Worm (Caenorhabditis elegans): ENCODE data around the gene col-12.

col-12 gene

ce11 chrV:10449947-10450346, 24.9 kb upstream of the col-12 start:
- TF ChIP-seq egrh-3 (GFP tag; IDR thresholded peaks at IDR 0.05) (peak; percentile 84; the same call in 1 of the 2 replicates), madf-3 (GFP tag; IDR thresholded peaks at IDR 0.05) (0 out of 2 replicates have a peak, but pooled peaks have one; percentile 54), Y53F4B.3 (GFP tag; IDR thresholded peaks at IDR 0.05) (peak; percentile 60; the same call in 1 of the 2 replicates)

- TF ChIP-seq madf-3 (GFP tag; IDR thresholded peaks at IDR 0.05) (peak; percentile 46; the same call in 1 of the 2 replicates), egrh-3 (GFP tag; IDR thresholded peaks at IDR 0.05) (peak; percentile 89), Y53G8AR.9 (GFP tag; conservative IDR thresholded peaks at IDR 0.05) (0 out of 2 replicates have a peak, but pooled peaks have one; percentile 16), ceh-58 (GFP tag; IDR thresholded peaks at IDR 0.05) (peak; percentile 90; the same call in 1 of the 2 replicates), Y53F4B.3 (GFP tag; IDR thresholded peaks at IDR 0.05) (peak; percentile 95; the same call in 1 of the 2 replicates), ztf-6 (GFP tag; IDR thresholded peaks at IDR 0.05) (peak; percentile 71; the same call in 1 of the 2 replicates)
Observed at ce11 chrV:10449302-10449701, 24.3 kb upstream of the col-12 start.

DNA sequence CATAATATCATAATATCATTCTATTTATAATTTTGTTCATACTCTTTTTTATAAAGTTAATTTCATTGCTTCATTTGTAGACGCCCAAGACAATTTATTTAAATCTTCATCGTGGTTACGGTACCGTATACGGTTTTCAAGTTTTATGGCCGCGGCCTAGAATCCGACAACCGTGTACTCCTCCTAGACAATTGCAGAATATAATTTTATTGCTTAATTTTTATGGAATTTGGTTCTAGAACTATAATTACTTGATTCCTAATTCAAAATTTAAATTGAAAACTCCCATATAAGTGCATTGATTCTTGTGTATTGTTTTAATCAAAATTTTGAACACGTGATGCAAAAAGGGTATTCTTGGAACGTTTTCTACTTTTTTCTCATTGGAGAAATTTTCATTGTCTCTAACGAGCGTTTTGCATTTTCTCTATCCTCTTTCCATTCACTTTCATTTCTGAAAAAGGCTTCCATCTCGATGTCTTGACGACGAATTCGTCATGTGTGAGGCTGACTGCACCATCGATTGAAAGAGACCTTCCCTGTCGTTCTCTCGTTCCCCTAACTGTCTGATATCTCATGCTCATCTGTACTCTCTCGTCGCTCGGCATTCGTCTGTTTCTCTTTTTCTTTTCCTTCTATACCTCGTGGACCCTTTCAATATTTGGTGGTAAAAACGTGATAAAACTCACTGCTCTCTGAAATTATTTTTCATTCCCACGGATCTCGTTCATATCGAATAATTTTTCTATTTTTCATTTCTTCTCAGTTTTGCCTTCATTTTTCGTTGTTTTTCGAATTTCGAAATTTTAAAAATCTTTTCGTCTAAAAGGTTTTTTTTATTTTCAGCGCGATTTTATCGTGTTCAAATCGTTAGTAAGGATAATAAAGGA, 16.4 kb upstream of the col-12 start, which contains the start of gene pap-1:
Gene pap-1, plus strand, starts transcription at position 840 of the 890 bp plus-strand sequence.
- no peak for TF ChIP-seq cebp-1 (GFP tag; IDR thresholded peaks at IDR 0.05)
- TF ChIP-seq cebp-1 (tag; optimal IDR thresholded peaks at IDR 0.05): peak; percentile 41
- TF ChIP-seq ama-1 (optimal IDR thresholded peaks at IDR 0.05): no peak
- TF ChIP-seq ama-1 (GFP tag; optimal IDR thresholded peaks at IDR 0.05): no peak
- peak; percentile 22 for TF ChIP-seq unc-130 (GFP tag; optimal IDR thresholded peaks at IDR 0.05)
- TF ChIP-seq attf-5 (GFP tag; optimal IDR thresholded peaks at IDR 0.05): peak; percentile 66
- 0 out of 2 replicates have a peak, but pooled peaks have one; percentile 39 for TF ChIP-seq dox-1 (GFP tag; IDR thresholded peaks at IDR 0.05)
- TF ChIP-seq hmg-1.2 (GFP tag; IDR thresholded peaks at IDR 0.05): peak; percentile 97

- TF ChIP-seq F57A8.1 (GFP tag; optimal IDR thresholded peaks at IDR 0.05) (no peak), aptf-2 (GFP tag; conservative IDR thresholded peaks at IDR 0.05) (no peak), rec-8 (tag; optimal IDR thresholded peaks at IDR 0.05) (no peak), nhr-80 (tag; optimal IDR thresholded peaks at IDR 0.05) (no peak), ceh-100 (GFP tag; IDR thresholded peaks at IDR 0.05) (no peak), Y56A3A.18 (GFP tag; IDR thresholded peaks at IDR 0.05) (no peak), pbrm-1 (GFP tag; IDR thresholded peaks at IDR 0.05) (no peak), ceh-58 (GFP tag; IDR thresholded peaks at IDR 0.05) (no peak), bed-2 (GFP tag; IDR thresholded peaks at IDR 0.05) (no peak), madf-8 (GFP tag; conservative IDR thresholded peaks at IDR 0.05) (no peak), dpl-1 (GFP tag; optimal IDR thresholded peaks at IDR 0.05) (no peak), ceh-27 (GFP tag; optimal IDR thresholded peaks at IDR 0.05) (no peak), B0035.1 (tag; optimal IDR thresholded peaks at IDR 0.05) (no peak), somi-1 (GFP tag; optimal IDR thresholded peaks at IDR 0.05) (no peak), let-607 (tag; optimal IDR thresholded peaks at IDR 0.05) (no peak), madf-10 (tag; optimal IDR thresholded peaks at IDR 0.05) (no peak), sptf-2 (GFP tag; optimal IDR thresholded peaks at IDR 0.05) (no peak)
Observed at ce11 chrV:10440723-10441122, 15.7 kb upstream of the col-12 start, which contains the start of gene snf-10. Gene snf-10 (minus strand): TSS chrV:10440823.

- TF ChIP-seq efl-1 (GFP tag; optimal IDR thresholded peaks at IDR 0.05) (no peak), him-1 (tag; optimal IDR thresholded peaks at IDR 0.05) (no peak), F33H1.4 (GFP tag; IDR thresholded peaks at IDR 0.05) (peak; percentile 18; the same call in 1 of the 2 replicates), madf-8 (GFP tag; conservative IDR thresholded peaks at IDR 0.05) (no peak), nhr-80 (tag; optimal IDR thresholded peaks at IDR 0.05) (no peak), B0261.1 (tag; optimal IDR thresholded peaks at IDR 0.05) (no peak), aptf-2 (GFP tag; conservative IDR thresholded peaks at IDR 0.05) (no peak), lsl-1 (GFP tag; optimal IDR thresholded peaks at IDR 0.05) (peak; percentile 81), egrh-3 (GFP tag; IDR thresholded peaks at IDR 0.05) (no peak)
Observed at ce11 chrV:10436612-10437011, 11.6 kb upstream of the col-12 start, which contains the start of gene set-22. Gene set-22 (plus strand): TSS chrV:10436912.

Data from whole organism, young adult.